Worm (Caenorhabditis elegans): Measurements from ENCODE around the gene C44B7.7.

Gene C44B7.7

ce11 chrII:6891176-6891575 lies 11.2 kb upstream of the C44B7.7 start:
- TF ChIP-seq dmd-9 (GFP tag; IDR thresholded peaks at IDR 0.05) (0 out of 2 replicates have a peak, but pooled peaks have one; percentile 27), daf-8 (GFP tag; IDR thresholded peaks at IDR 0.05) (no peak), tra-1 (GFP tag; IDR thresholded peaks at IDR 0.05) (0 out of 2 replicates have a peak, but pooled peaks have one; percentile 20), vab-7 (GFP tag; IDR thresholded peaks at IDR 0.05) (no peak), sdz-12 (GFP tag; optimal IDR thresholded peaks at IDR 0.05) (no peak), Y75B8A.6 (GFP tag; IDR thresholded peaks at IDR 0.05) (0 out of 2 replicates have a peak, but pooled peaks have one; percentile 49), nhr-77 (tag; optimal IDR thresholded peaks at IDR 0.05) (peak; percentile 67), skn-1 (tag; optimal IDR thresholded peaks at IDR 0.05) (no peak), nhr-111 (GFP tag; optimal IDR thresholded peaks at IDR 0.05) (no peak), Y48G9A.11 (GFP tag; IDR thresholded peaks at IDR 0.05) (no peak), hlh-30 (tag; optimal IDR thresholded peaks at IDR 0.05; ENCODE audit: insufficient read depth) (peak; percentile 92), zfp-3 (GFP tag; conservative IDR thresholded peaks at IDR 0.05) (no peak), nhr-237 (tag; optimal IDR thresholded peaks at IDR 0.05) (no peak), egl-27 (tag; optimal IDR thresholded peaks at IDR 0.05) (no peak), mxl-2 (GFP tag; conservative IDR thresholded peaks at IDR 0.05) (no peak), unc-39 (tag; optimal IDR thresholded peaks at IDR 0.05) (no peak), ZK337.2 (GFP tag; IDR thresholded peaks at IDR 0.05) (no peak), gei-8 (GFP tag; optimal IDR thresholded peaks at IDR 0.05) (peak; percentile 46), lir-3 (tag; optimal IDR thresholded peaks at IDR 0.05) (no peak), saeg-2 (GFP tag; IDR thresholded peaks at IDR 0.05) (no peak), F10B5.3 (tag; optimal IDR thresholded peaks at IDR 0.05) (no peak), ama-1 (optimal IDR thresholded peaks at IDR 0.05) (peak; percentile 95), ctbp-1 (GFP tag; IDR thresholded peaks at IDR 0.05) (no peak; the same call in 1 of the 2 replicates), mdl-1 (tag; optimal IDR thresholded peaks at IDR 0.05) (peak; percentile 64 to 93), ztf-7 (tag; optimal IDR thresholded peaks at IDR 0.05) (no peak), duxl-1 (tag; optimal IDR thresholded peaks at IDR 0.05; ENCODE audit: poor library complexity) (peak; percentile 43), daf-16 (GFP tag; optimal IDR thresholded peaks at IDR 0.05) (peak in 1 of 2 experiments; percentile 17), daf-16 (tag; optimal IDR thresholded peaks at IDR 0.05) (peak; percentile 26), ZK546.5 (tag; optimal IDR thresholded peaks at IDR 0.05) (no peak), lin-38 (GFP tag; IDR thresholded peaks at IDR 0.05) (peak; percentile 17; the same call in 1 of the 2 replicates), lin-13 (GFP tag; optimal IDR thresholded peaks at IDR 0.05) (peak; percentile 56), lin-1 (GFP tag; IDR thresholded peaks at IDR 0.05) (no peak), cey-2 (tag; optimal IDR thresholded peaks at IDR 0.05; ENCODE audit: borderline replicate concordance, insufficient read depth) (no peak), aha-1 (tag) (peak; percentile 99), aly-2 (tag; optimal IDR thresholded peaks at IDR 0.05) (no peak), F44E2.7 (GFP tag; IDR thresholded peaks at IDR 0.05) (no peak), lim-7 (GFP tag; IDR thresholded peaks at IDR 0.05) (peak; percentile 58; the same call in 1 of the 2 replicates), ceh-32 (tag; optimal IDR thresholded peaks at IDR 0.05; ENCODE audit: poor library complexity) (no peak), ceh-28 (tag; optimal IDR thresholded peaks at IDR 0.05) (no peak), attf-4 (tag; optimal IDR thresholded peaks at IDR 0.05) (no peak), madf-9 (GFP tag; conservative IDR thresholded peaks at IDR 0.05) (no peak), php-3 (GFP tag; IDR thresholded peaks at IDR 0.05) (no peak), nhr-6 (tag; optimal IDR thresholded peaks at IDR 0.05) (no peak), nhr-11 (tag; optimal IDR thresholded peaks at IDR 0.05) (peak; percentile 84), daf-12 (tag; optimal IDR thresholded peaks at IDR 0.05) (no peak), egl-43 (GFP tag; IDR thresholded peaks at IDR 0.05) (peak; percentile 74), unc-130 (GFP tag; optimal IDR thresholded peaks at IDR 0.05) (no peak), dpl-1 (GFP tag; optimal IDR thresholded peaks at IDR 0.05) (peak; percentile 40), ceh-82 (tag; optimal IDR thresholded peaks at IDR 0.05) (no peak), ztf-11 (tag; optimal IDR thresholded peaks at IDR 0.05) (no peak), snpc-1.2 (GFP tag; IDR thresholded peaks at IDR 0.05) (no peak), T20F7.1 (GFP tag; optimal IDR thresholded peaks at IDR 0.05) (no peak), zip-2 (tag; optimal IDR thresholded peaks at IDR 0.05) (no peak)
